Worm (Caenorhabditis elegans): ENCODE results near the gene Y69A2AL.2.

- no peak for TF ChIP-seq cnd-1 (tag; optimal IDR thresholded peaks at IDR 0.05)
- no peak for TF ChIP-seq unc-39 (tag; optimal IDR thresholded peaks at IDR 0.05)
- no peak for TF ChIP-seq mls-2 (tag; optimal IDR thresholded peaks at IDR 0.05)
- no peak for TF ChIP-seq lsy-2 (tag; optimal IDR thresholded peaks at IDR 0.05)
These were observed 47.7 kb upstream of the Y69A2AL.2 start for ce11 chrIV:2434366-2434765.

Data from whole organism, mixed stage, embryonic.